Fruit fly (Drosophila melanogaster) whole organism, embryonic: Measurements from ENCODE around the gene Spx.
A peak's percentile ranks its signal among the peaks of the same experiment; 100 is the strongest.

Experiments used
- ATbp ChIP-seq: fragments of 200-800 bp; sonication (Bioruptor generic); optimal IDR thresholded peaks from 2 replicates; lab custom pipeline; 2017; ENCODE audit warnings: missing biosample characterization, mild to moderate bottlenecking, missing genetic modification characterization, missing genetic modification reagents
- Atf3 ChIP-seq: fragments of 200-800 bp; sonication (Bioruptor generic); optimal IDR thresholded peaks from 3 replicates; lab custom pipeline; 2016; ENCODE audit warnings: missing biosample characterization, missing genetic modification characterization
- Atf6 ChIP-seq: fragments of 200-800 bp; sonication (Bioruptor generic); IDR thresholded peaks from 2 replicates; pipeline ENCODE4 v1.3.6; 2022; ENCODE audit warnings: missing biosample characterization, missing genetic modification characterization
- BtbVII ChIP-seq: fragments of 200-800 bp; sonication (Bioruptor generic); optimal IDR thresholded peaks from 3 replicates; lab custom pipeline; 2017; ENCODE audit warnings: missing biosample characterization, mild to moderate bottlenecking, missing genetic modification characterization
- CG11093 ChIP-seq: fragments of 200-800 bp; sonication (Bioruptor generic); IDR thresholded peaks from 3 replicates; pipeline ENCODE4 v1.3.6; 2022; ENCODE audit warnings: missing biosample characterization, missing genetic modification characterization
- CG12155 ChIP-seq: fragments of 200-800 bp; sonication (Bioruptor generic); optimal IDR thresholded peaks from 3 replicates; lab custom pipeline; 2016; ENCODE audit warnings: missing biosample characterization, missing genetic modification characterization
- CG12769 ChIP-seq: fragments of 200-800 bp; sonication (Bioruptor generic); optimal IDR thresholded peaks from 2 replicates; lab custom pipeline; 2019; ENCODE audit warnings: missing biosample characterization, mild to moderate bottlenecking, missing genetic modification characterization, moderate library complexity
- CG14050 ChIP-seq: fragments of 200-800 bp; sonication (Bioruptor generic); IDR thresholded peaks from 3 replicates; pipeline ENCODE4 v1.3.6; 2022; ENCODE audit warnings: missing biosample characterization, missing genetic modification characterization
- CG15479 ChIP-seq: fragments of 200-800 bp; sonication (Bioruptor generic); optimal IDR thresholded peaks from 3 replicates; lab custom pipeline; 2019; ENCODE audit warnings: missing biosample characterization, mild to moderate bottlenecking, missing genetic modification characterization, moderate library complexity
- CG2116 ChIP-seq: fragments of 200-800 bp; sonication (Bioruptor generic); optimal IDR thresholded peaks from 3 replicates; lab custom pipeline; 2018; ENCODE audit warnings: missing biosample characterization, mild to moderate bottlenecking, missing genetic modification characterization
- CG2202 ChIP-seq: fragments of 200-800 bp; sonication (Bioruptor generic); optimal IDR thresholded peaks from 2 replicates; lab custom pipeline; 2018; ENCODE audit warnings: missing biosample characterization, mild to moderate bottlenecking, missing genetic modification characterization
- CG2712 ChIP-seq: fragments of 200-800 bp; optimal IDR thresholded peaks from 3 replicates; lab custom pipeline; 2019; ENCODE audit warnings: missing biosample characterization, mild to moderate bottlenecking, missing genetic modification characterization, moderate library complexity
- CG30403 ChIP-seq: fragments of 200-800 bp; sonication (Bioruptor generic); optimal IDR thresholded peaks from 3 replicates; lab custom pipeline; 2016; ENCODE audit warnings: missing biosample characterization, missing genetic modification characterization
- CG3163 ChIP-seq: fragments of 200-800 bp; sonication (Bioruptor generic); optimal IDR thresholded peaks from 3 replicates; lab custom pipeline; 2016; ENCODE audit warnings: missing biosample characterization, missing genetic modification characterization
- CG32532 ChIP-seq: fragments of 200-800 bp; sonication (Bioruptor generic); IDR thresholded peaks from 2 replicates; pipeline ENCODE4 v1.3.6; 2022; ENCODE audit warnings: missing biosample characterization, missing genetic modification characterization
- CG32772 ChIP-seq: fragments of 200-800 bp; sonication (Bioruptor generic); IDR thresholded peaks from 2 replicates; pipeline ENCODE4 v1.3.6; 2022; ENCODE audit warnings: missing biosample characterization, missing genetic modification characterization
- CG6254 ChIP-seq: fragments of 200-800 bp; sonication (Bioruptor generic); optimal IDR thresholded peaks from 3 replicates; lab custom pipeline; 2017; ENCODE audit warnings: mild to moderate bottlenecking, missing biosample characterization, missing genetic modification reagents, missing genetic modification characterization
- CG7556 ChIP-seq: fragments of 200-800 bp; sonication (Bioruptor generic); optimal IDR thresholded peaks from 2 replicates; lab custom pipeline; 2017; ENCODE audit warnings: missing biosample characterization, mild to moderate bottlenecking, missing genetic modification characterization
- CG7786 ChIP-seq: fragments of 200-800 bp; sonication (Bioruptor generic); optimal IDR thresholded peaks from 2 replicates; lab custom pipeline; 2016; ENCODE audit warnings: missing biosample characterization, missing genetic modification characterization
- CG9817 ChIP-seq: fragments of 200-800 bp; sonication (Bioruptor generic); optimal IDR thresholded peaks from 2 replicates; lab custom pipeline; 2018; ENCODE audit warnings: missing biosample characterization, mild to moderate bottlenecking, missing genetic modification characterization, moderate library complexity
- Deaf1 ChIP-seq: fragments of 200-800 bp; optimal IDR thresholded peaks from 3 replicates; lab custom pipeline; 2019; ENCODE audit warnings: missing biosample characterization, mild to moderate bottlenecking, missing genetic modification characterization, moderate library complexity
- Dfd ChIP-seq, 2 experiments: fragments of >200 bp; optimal IDR thresholded peaks; 2 replicates each; lab custom pipeline; 2017; ENCODE audit warnings: missing biosample characterization in 2 of 2, missing genetic modification characterization in 2 of 2
- Doc2 ChIP-seq: fragments of 200-800 bp; sonication (Bioruptor generic); IDR thresholded peaks from 2 replicates; pipeline ENCODE4 v1.3.6; 2022; ENCODE audit warnings: missing biosample characterization, missing genetic modification characterization
- GATAe ChIP-seq: fragments of 200-800 bp; sonication (Bioruptor generic); conservative IDR thresholded peaks from 2 replicates; pipeline ENCODE4 v1.3.6; 2022; ENCODE audit warnings: missing biosample characterization, missing genetic modification characterization
- Gug ChIP-seq: fragments of 200-800 bp; sonication (Bioruptor generic); IDR thresholded peaks from 4 replicates; pipeline ENCODE4 v1.3.6; 2022; ENCODE audit warnings: missing biosample characterization, missing genetic modification characterization
- H15 ChIP-seq: fragments of 200-800 bp; sonication (Bioruptor generic); IDR thresholded peaks from 3 replicates; pipeline ENCODE4 v1.3.6; 2022; ENCODE audit warnings: missing biosample characterization, missing genetic modification characterization
- HLH54F ChIP-seq: fragments of 200-800 bp; sonication (Bioruptor generic); optimal IDR thresholded peaks from 3 replicates; lab custom pipeline; 2016; ENCODE audit warnings: missing biosample characterization, missing genetic modification characterization
- Neu2 ChIP-seq: fragments of 200-800 bp; sonication (Bioruptor generic); optimal IDR thresholded peaks from 3 replicates; lab custom pipeline; 2016; ENCODE audit warnings: missing biosample characterization, missing genetic modification characterization, borderline replicate concordance
- Rfx ChIP-seq: fragments of 200-800 bp; sonication (Bioruptor generic); IDR thresholded peaks from 2 replicates; pipeline ENCODE4 v1.3.6; 2022; ENCODE audit warnings: missing biosample characterization, missing genetic modification characterization
- Rx ChIP-seq: fragments of 200-800 bp; sonication (Bioruptor generic); IDR thresholded peaks from 2 replicates; pipeline ENCODE4 v1.3.6; 2022; ENCODE audit warnings: missing biosample characterization, missing genetic modification characterization
- ara ChIP-seq: fragments of 200-800 bp; sonication (Bioruptor generic); IDR thresholded peaks from 2 replicates; pipeline ENCODE4 v1.3.6; 2022; ENCODE audit warnings: missing biosample characterization, missing genetic modification characterization
- bsh ChIP-seq, 2 experiments: fragments of 200-800 bp; sonication (Bioruptor generic); optimal IDR thresholded peaks; 2 replicates each; lab custom pipeline; 2017 to 2018; ENCODE audit warnings: mild to moderate bottlenecking in 2 of 2, missing biosample characterization in 2 of 2, missing genetic modification characterization in 2 of 2, moderate library complexity in 1 of 2
- btn ChIP-seq: fragments of 200-800 bp; sonication (Bioruptor generic); optimal IDR thresholded peaks from 2 replicates; lab custom pipeline; 2016; ENCODE audit warnings: missing biosample characterization, missing genetic modification characterization
- chif ChIP-seq, 2 experiments: fragments of 200-800 bp; sonication (Bioruptor generic); optimal IDR thresholded peaks; 3 replicates each; lab custom pipeline; 2016; ENCODE audit warnings: missing biosample characterization in 2 of 2, missing genetic modification characterization in 2 of 2
- chn ChIP-seq: fragments of 200-800 bp; sonication (Bioruptor generic); optimal IDR thresholded peaks from 2 replicates; lab custom pipeline; 2016; ENCODE audit warnings: missing biosample characterization, missing genetic modification characterization
- dpn ChIP-seq, 2 experiments: fragments of 200-800 bp; sonication (Bioruptor generic); optimal IDR thresholded peaks; 3 replicates each; lab custom pipeline; 2016; ENCODE audit warnings: missing biosample characterization in 2 of 2, missing genetic modification characterization in 2 of 2
- gcm ChIP-seq: fragments of 200-800 bp; sonication (Bioruptor generic); optimal IDR thresholded peaks from 2 replicates; lab custom pipeline; 2019; ENCODE audit warnings: missing biosample characterization, mild to moderate bottlenecking, missing genetic modification characterization, moderate library complexity
- gcm2 ChIP-seq: fragments of 200-800 bp; sonication (Bioruptor generic); optimal IDR thresholded peaks from 2 replicates; lab custom pipeline; 2016; ENCODE audit warnings: missing biosample characterization, missing genetic modification characterization
- gro ChIP-seq: fragments of 200-800 bp; sonication (Bioruptor generic); optimal IDR thresholded peaks from 2 replicates; lab custom pipeline; 2016; ENCODE audit warnings: missing biosample characterization, missing genetic modification characterization
- ind ChIP-seq: fragments of 200-800 bp; sonication (Bioruptor generic); optimal IDR thresholded peaks from 3 replicates; lab custom pipeline; 2016; ENCODE audit warnings: missing biosample characterization, missing genetic modification characterization
- kah ChIP-seq: fragments of 200-800 bp; sonication (Bioruptor generic); optimal IDR thresholded peaks from 2 replicates; lab custom pipeline; 2018; ENCODE audit warnings: missing biosample characterization, mild to moderate bottlenecking, missing genetic modification characterization
- kni ChIP-seq: fragments of 200-800 bp; sonication (Bioruptor generic); optimal IDR thresholded peaks from 3 replicates; lab custom pipeline; 2017; ENCODE audit warnings: mild to moderate bottlenecking, missing biosample characterization, missing genetic modification reagents, missing genetic modification characterization
- lov ChIP-seq, 2 experiments: fragments of 200-800 bp in 1 of 2; fragments of >200 bp in 1 of 2; sonication (Bioruptor generic) in 1 of 2; IDR thresholded peaks in 1 of 2; optimal IDR thresholded peaks in 1 of 2; 2 replicates in 1 of 2; 3 replicates in 1 of 2; pipeline versions ENCODE4 v1.3.6 to Lab custom; 2017 to 2022; ENCODE audit warnings: missing biosample characterization in 1 of 2, missing genetic modification characterization in 1 of 2
- nom ChIP-seq: fragments of 200-800 bp; sonication (Bioruptor generic); optimal IDR thresholded peaks from 2 replicates; lab custom pipeline; 2017; ENCODE audit warnings: missing biosample characterization, missing genetic modification characterization, mild to moderate bottlenecking, moderate library complexity, missing genetic modification reagents
- pho ChIP-seq: fragments of 200-800 bp; sonication (Bioruptor generic); optimal IDR thresholded peaks from 2 replicates; lab custom pipeline; 2016; ENCODE audit warnings: missing biosample characterization, missing genetic modification characterization
- pzg ChIP-seq: fragments of 200-800 bp; sonication (Bioruptor generic); optimal IDR thresholded peaks from 3 replicates; lab custom pipeline; 2018; ENCODE audit warnings: missing biosample characterization, mild to moderate bottlenecking, missing genetic modification characterization, moderate library complexity
- sens ChIP-seq: fragments of 200-800 bp; sonication (Bioruptor generic); peaks from one replicate; lab custom pipeline; 2016; ENCODE audit warnings: missing biosample characterization, missing genetic modification characterization
- ssp ChIP-seq: fragments of 200-800 bp; sonication (Bioruptor generic); IDR thresholded peaks from 2 replicates; pipeline ENCODE4 v1.3.6; 2022; ENCODE audit warnings: missing biosample characterization, missing genetic modification characterization
- tup ChIP-seq: fragments of 200-800 bp; sonication (Bioruptor generic); optimal IDR thresholded peaks from 2 replicates; lab custom pipeline; 2016; ENCODE audit warnings: missing biosample characterization, mild to moderate bottlenecking, missing genetic modification characterization, moderate library complexity
- usp ChIP-seq: fragments of >200 bp; optimal IDR thresholded peaks from 2 replicates; lab custom pipeline; 2017; ENCODE audit warnings: missing biosample characterization, missing genetic modification characterization
- zfh2 ChIP-seq: fragments of 200-800 bp; sonication (Bioruptor generic); optimal IDR thresholded peaks from 2 replicates; lab custom pipeline; 2016; ENCODE audit warnings: missing biosample characterization, missing genetic modification characterization

Spx gene

dm6 chrX:6295129-6295539 lies 39.5 kb downstream of the Spx start, which contains the start of the genes CG15891 and CG3815 (continued):
- TF ChIP-seq CG2202 (tag; lab: Kevin White, UChicago) (no peak), Deaf1 (tag; lab: Kevin White, UChicago) (no peak), Gug (GFP tag; lab: Robert Waterston, UW) (peak; percentile 35; the same call in 2 of the 4 replicates), ATbp (no peak), zfh2 (GFP tag; lab: Kevin White, UChicago) (peak; percentile 72), CG3163 (GFP tag; lab: Kevin White, UChicago) (peak; percentile 30), CG12769 (tag; lab: Kevin White, UChicago) (no peak), CG7556 (peak; percentile 42), usp (no peak), CG2116 (GFP tag; lab: Kevin White, UChicago) (peak; percentile 64), Dfd (GFP tag; optimal IDR thresholded peaks at IDR 0.05; lab: Kevin White, UChicago) (no peak), pho (peak; percentile 47), CG32532 (GFP tag; lab: Robert Waterston, UW) (peak; percentile 71), gcm (peak; percentile 3), CG30403 (GFP tag; lab: Kevin White, UChicago) (peak; percentile 61), gro (GFP tag; lab: Kevin White, UChicago) (peak; percentile 18), chif (GFP tag; optimal IDR thresholded peaks at IDR 0.05; lab: Kevin White, UChicago) (peak; percentile 13 to 33), GATAe (GFP tag; lab: Robert Waterston, UW) (0 out of 2 replicates have a peak, but pooled peaks have one; percentile 25), kah (GFP tag; lab: Kevin White, UChicago) (peak; percentile 40), tup (GFP tag; lab: Kevin White, UChicago) (no peak), CG14050 (GFP tag; lab: Robert Waterston, UW) (no peak), CG15479 (no peak), CG12155 (GFP tag; lab: Kevin White, UChicago) (peak; percentile 81), CG2712 (tag; lab: Kevin White, UChicago) (peak; percentile 67), HLH54F (GFP tag; lab: Kevin White, UChicago) (peak; percentile 36), Atf6 (peak; percentile 35; the same call in 1 of the 2 replicates), nom (GFP tag; lab: Kevin White, UChicago) (peak; percentile 12), Rx (peak; percentile 51; the same call in 1 of the 2 replicates), pzg (GFP tag; lab: Kevin White, UChicago) (peak; percentile 73), gcm2 (no peak), sens (GFP tag; lab: Kevin White, UChicago) (peak; percentile 81), Doc2 (GFP tag; lab: Robert Waterston, UW) (no peak), lov (optimal IDR thresholded peaks at IDR 0.05; lab: Kevin White, UChicago) (no peak), lov (GFP tag; IDR thresholded peaks at IDR 0.05; lab: Robert Waterston, UW) (no peak), dpn (GFP tag; optimal IDR thresholded peaks at IDR 0.05; lab: Kevin White, UChicago) (peak; percentile 48 to 53), CG6254 (GFP tag; lab: Kevin White, UChicago) (no peak), chn (GFP tag; lab: Kevin White, UChicago) (peak; percentile 12), ind (GFP tag; lab: Kevin White, UChicago) (peak; percentile 57), Atf3 (GFP tag; lab: Kevin White, UChicago) (peak; percentile 53), CG9817 (tag; lab: Kevin White, UChicago) (peak; percentile 63), CG7786 (GFP tag; lab: Kevin White, UChicago) (peak; percentile 45), ssp (GFP tag; lab: Robert Waterston, UW) (peak; percentile 71), H15 (GFP tag; lab: Robert Waterston, UW) (no peak), BtbVII (GFP tag; lab: Kevin White, UChicago) (no peak), ara (GFP tag; lab: Robert Waterston, UW) (0 out of 2 replicates have a peak, but pooled peaks have one; percentile 7), CG32772 (no peak), bsh (GFP tag; optimal IDR thresholded peaks at IDR 0.05; lab: Kevin White, UChicago) (peak in 1 of 2 experiments; percentile 41), btn (GFP tag; lab: Kevin White, UChicago) (no peak), CG11093 (0 out of 3 replicates have a peak, but pooled peaks have one; percentile 39), Neu2 (GFP tag; lab: Kevin White, UChicago) (no peak), kni (GFP tag; lab: Kevin White, UChicago) (no peak), Rfx (GFP tag; lab: Robert Waterston, UW) (peak; percentile 76)
